Fruit fly (Drosophila melanogaster) whole organism, embryonic: Measurements from ENCODE around the gene CG14625.

Experiments
- Bgb ChIP-seq: fragments of 200-800 bp; sonication (Bioruptor generic); IDR thresholded peaks from 2 replicates; pipeline ENCODE4 v1.3.6; 2022; ENCODE audit warnings: missing biosample characterization, missing genetic modification characterization; ENCODE audit not compliant: partially characterized antibody
- CG1024 ChIP-seq: fragments of 200-800 bp; sonication (Bioruptor generic); IDR thresholded peaks from 2 replicates; pipeline ENCODE4 v1.3.6; 2022; ENCODE audit warnings: missing biosample characterization, missing genetic modification characterization
- CG10321 ChIP-seq: fragments of 200-800 bp; sonication (Bioruptor generic); IDR thresholded peaks from 2 replicates; pipeline ENCODE4 v1.3.6; 2022; ENCODE audit warnings: missing biosample characterization, missing genetic modification characterization
- CG10431 ChIP-seq: fragments of 200-800 bp; sonication (Bioruptor generic); optimal IDR thresholded peaks from 3 replicates; lab custom pipeline; 2018; ENCODE audit warnings: missing biosample characterization, mild to moderate bottlenecking, missing genetic modification characterization
- CG11456 ChIP-seq: fragments of 200-800 bp; sonication (Bioruptor generic); IDR thresholded peaks from 3 replicates; pipeline ENCODE4 v1.3.6; 2022; ENCODE audit warnings: missing biosample characterization, missing genetic modification characterization
- CG11504 ChIP-seq: fragments of 200-800 bp; sonication (Bioruptor generic); optimal IDR thresholded peaks from 3 replicates; lab custom pipeline; 2019; ENCODE audit warnings: missing biosample characterization, mild to moderate bottlenecking, missing genetic modification characterization, moderate library complexity
- CG12071 ChIP-seq: fragments of 200-800 bp; sonication (Bioruptor generic); optimal IDR thresholded peaks from 3 replicates; lab custom pipeline; 2018; ENCODE audit warnings: missing biosample characterization, mild to moderate bottlenecking, missing genetic modification characterization
- CG12744 ChIP-seq: fragments of 200-800 bp; sonication (Bioruptor generic); optimal IDR thresholded peaks from 2 replicates; lab custom pipeline; 2016; ENCODE audit warnings: missing biosample characterization, missing genetic modification characterization
- CG17912 ChIP-seq: fragments of 200-800 bp; sonication (Bioruptor generic); optimal IDR thresholded peaks from 2 replicates; lab custom pipeline; 2018; ENCODE audit warnings: missing biosample characterization, mild to moderate bottlenecking, missing genetic modification characterization
- CG18599 ChIP-seq: fragments of 200-800 bp; sonication (Bioruptor generic); optimal IDR thresholded peaks from 3 replicates; lab custom pipeline; 2017; ENCODE audit warnings: missing biosample characterization, missing genetic modification characterization, mild to moderate bottlenecking, moderate library complexity, missing genetic modification reagents
- CG2678 ChIP-seq: fragments of 200-800 bp; sonication (Bioruptor generic); optimal IDR thresholded peaks from 3 replicates; lab custom pipeline; 2019; ENCODE audit warnings: missing biosample characterization, mild to moderate bottlenecking, missing genetic modification characterization, moderate library complexity
- CG30020 ChIP-seq: fragments of 200-800 bp; optimal IDR thresholded peaks from 2 replicates; lab custom pipeline; 2019; ENCODE audit warnings: missing biosample characterization, mild to moderate bottlenecking, missing genetic modification characterization, moderate library complexity
- CG30403 ChIP-seq: fragments of 200-800 bp; sonication (Bioruptor generic); optimal IDR thresholded peaks from 3 replicates; lab custom pipeline; 2016; ENCODE audit warnings: missing biosample characterization, missing genetic modification characterization
- CG3065 ChIP-seq: fragments of 200-800 bp; sonication (Bioruptor generic); optimal IDR thresholded peaks from 2 replicates; lab custom pipeline; 2016; ENCODE audit warnings: missing biosample characterization, missing genetic modification characterization
- CG31224 ChIP-seq: fragments of 200-800 bp; sonication (Bioruptor generic); IDR thresholded peaks from 2 replicates; pipeline ENCODE4 v1.3.6; 2022; ENCODE audit warnings: missing biosample characterization, missing genetic modification characterization
- CG34376 ChIP-seq: fragments of 200-800 bp; sonication (Bioruptor generic); optimal IDR thresholded peaks from 2 replicates; lab custom pipeline; 2018; ENCODE audit warnings: missing biosample characterization, mild to moderate bottlenecking, missing genetic modification characterization
- CG3995 ChIP-seq: fragments of 200-800 bp; sonication (Bioruptor generic); optimal IDR thresholded peaks from 3 replicates; lab custom pipeline; 2016; ENCODE audit warnings: missing biosample characterization, missing genetic modification characterization
- CG7745 ChIP-seq: fragments of 200-800 bp; sonication (Bioruptor generic); optimal IDR thresholded peaks from 2 replicates; lab custom pipeline; 2018; ENCODE audit warnings: missing biosample characterization, mild to moderate bottlenecking, missing genetic modification characterization, moderate library complexity
- CG7928 ChIP-seq: fragments of 200-800 bp; sonication (Bioruptor generic); optimal IDR thresholded peaks from 2 replicates; lab custom pipeline; 2017; ENCODE audit warnings: missing biosample characterization, mild to moderate bottlenecking, missing genetic modification characterization
- CG8290 ChIP-seq, 3 experiments: fragments of 200-800 bp; sonication (Bioruptor generic); optimal IDR thresholded peaks; 2 replicates each; lab custom pipeline; 2016 to 2019; ENCODE audit warnings: missing biosample characterization in 3 of 3, missing genetic modification characterization in 3 of 3, mild to moderate bottlenecking in 2 of 3, moderate library complexity in 1 of 3
- CG8359 ChIP-seq: fragments of 200-800 bp; sonication (Bioruptor generic); optimal IDR thresholded peaks from 2 replicates; lab custom pipeline; 2017; ENCODE audit warnings: missing biosample characterization, mild to moderate bottlenecking, missing genetic modification characterization, borderline replicate concordance
- CG9215 ChIP-seq: fragments of 200-800 bp; sonication (Bioruptor generic); IDR thresholded peaks from 2 replicates; pipeline ENCODE4 v1.3.6; 2022; ENCODE audit warnings: missing biosample characterization, missing genetic modification characterization
- CG9727 ChIP-seq: fragments of 200-800 bp; sonication (Bioruptor generic); optimal IDR thresholded peaks from 3 replicates; lab custom pipeline; 2017; ENCODE audit warnings: missing biosample characterization, mild to moderate bottlenecking, missing genetic modification characterization
- Deaf1 ChIP-seq: fragments of 200-800 bp; optimal IDR thresholded peaks from 3 replicates; lab custom pipeline; 2019; ENCODE audit warnings: missing biosample characterization, mild to moderate bottlenecking, missing genetic modification characterization, moderate library complexity
- Fer2 ChIP-seq: fragments of 200-800 bp; sonication (Bioruptor generic); optimal IDR thresholded peaks from 2 replicates; lab custom pipeline; 2018; ENCODE audit warnings: missing biosample characterization, mild to moderate bottlenecking, missing genetic modification characterization, moderate library complexity
- Gug ChIP-seq: fragments of 200-800 bp; sonication (Bioruptor generic); IDR thresholded peaks from 4 replicates; pipeline ENCODE4 v1.3.6; 2022; ENCODE audit warnings: missing biosample characterization, missing genetic modification characterization
- HmgZ ChIP-seq: fragments of 200-800 bp; sonication (Bioruptor generic); optimal IDR thresholded peaks from 2 replicates; lab custom pipeline; 2018; ENCODE audit warnings: missing biosample characterization, mild to moderate bottlenecking, missing genetic modification characterization
- Hmx ChIP-seq: fragments of 200-800 bp; sonication (Bioruptor generic); optimal IDR thresholded peaks from 2 replicates; lab custom pipeline; 2016; ENCODE audit warnings: missing biosample characterization, missing genetic modification characterization
- Hr3 ChIP-seq: fragments of 200-800 bp; sonication (Bioruptor generic); optimal IDR thresholded peaks from 3 replicates; lab custom pipeline; 2016; ENCODE audit warnings: missing biosample characterization, missing genetic modification characterization
- Mad ChIP-seq: fragments of 200-800 bp; sonication (Bioruptor generic); optimal IDR thresholded peaks from 2 replicates; lab custom pipeline; 2016; ENCODE audit warnings: missing biosample characterization, missing genetic modification characterization
- Med ChIP-seq: fragments of 200-800 bp; sonication (Bioruptor generic); peaks from one replicate; lab custom pipeline; 2016; ENCODE audit warnings: missing biosample characterization, missing genetic modification characterization, mild to moderate bottlenecking, inconsistent platforms, moderate library complexity
- NFAT ChIP-seq: fragments of 200-800 bp; sonication (Bioruptor generic); IDR thresholded peaks from 2 replicates; pipeline ENCODE4 v1.3.6; 2022; ENCODE audit warnings: missing biosample characterization, missing genetic modification characterization
- Pdp1 ChIP-seq, 2 experiments: fragments of 200-800 bp; sonication (Bioruptor generic); optimal IDR thresholded peaks; 3 replicates each; lab custom pipeline; 2016; ENCODE audit warnings: missing biosample characterization in 2 of 2, missing genetic modification characterization in 2 of 2, mild to moderate bottlenecking in 1 of 2, moderate library complexity in 1 of 2
- chinmo ChIP-seq: fragments of 200-800 bp; sonication (Bioruptor generic); IDR thresholded peaks from 4 replicates; pipeline ENCODE4 v1.3.6; 2022; ENCODE audit warnings: missing biosample characterization, missing genetic modification characterization; ENCODE audit not compliant: partially characterized antibody
- chm ChIP-seq: fragments of 200-800 bp; sonication (Bioruptor generic); IDR thresholded peaks from 2 replicates; pipeline ENCODE4 v1.3.6; 2022; ENCODE audit warnings: missing biosample characterization, missing genetic modification characterization
- croc ChIP-seq: fragments of 200-800 bp; sonication (Bioruptor generic); conservative IDR thresholded peaks from 3 replicates; pipeline ENCODE4 v1.3.6; 2022; ENCODE audit warnings: missing biosample characterization, missing genetic modification characterization
- crol ChIP-seq: fragments of 200-800 bp; sonication (Bioruptor generic); IDR thresholded peaks from 2 replicates; pipeline ENCODE4 v1.3.6; 2022; ENCODE audit warnings: missing biosample characterization, missing genetic modification characterization
- disco-r ChIP-seq: fragments of 200-800 bp; sonication (Bioruptor generic); optimal IDR thresholded peaks from 2 replicates; lab custom pipeline; 2016; ENCODE audit warnings: missing biosample characterization, missing genetic modification characterization
- gcm ChIP-seq: fragments of 200-800 bp; sonication (Bioruptor generic); optimal IDR thresholded peaks from 2 replicates; lab custom pipeline; 2019; ENCODE audit warnings: missing biosample characterization, mild to moderate bottlenecking, missing genetic modification characterization, moderate library complexity
- grn ChIP-seq: fragments of 200-800 bp; sonication (Bioruptor generic); optimal IDR thresholded peaks from 3 replicates; lab custom pipeline; 2017; ENCODE audit warnings: missing biosample characterization, missing genetic modification characterization
- kah ChIP-seq: fragments of 200-800 bp; sonication (Bioruptor generic); optimal IDR thresholded peaks from 2 replicates; lab custom pipeline; 2018; ENCODE audit warnings: missing biosample characterization, mild to moderate bottlenecking, missing genetic modification characterization
- ken ChIP-seq: fragments of 200-800 bp; sonication (Bioruptor generic); IDR thresholded peaks from 3 replicates; pipeline ENCODE4 v1.3.6; 2022; ENCODE audit warnings: missing biosample characterization, missing genetic modification characterization
- lilli ChIP-seq: fragments of 200-800 bp; sonication (Bioruptor generic); optimal IDR thresholded peaks from 3 replicates; lab custom pipeline; 2016; ENCODE audit warnings: missing biosample characterization, missing genetic modification characterization
- mirr ChIP-seq: fragments of 200-800 bp; sonication (Bioruptor generic); optimal IDR thresholded peaks from 3 replicates; lab custom pipeline; 2018; ENCODE audit warnings: missing biosample characterization, mild to moderate bottlenecking, missing genetic modification characterization
- sd ChIP-seq: fragments of 200-800 bp; sonication (Bioruptor generic); optimal IDR thresholded peaks from 3 replicates; lab custom pipeline; 2018; ENCODE audit warnings: missing biosample characterization, mild to moderate bottlenecking, missing genetic modification characterization, moderate library complexity
- sens ChIP-seq: fragments of 200-800 bp; sonication (Bioruptor generic); peaks from one replicate; lab custom pipeline; 2016; ENCODE audit warnings: missing biosample characterization, missing genetic modification characterization
- sens-2 ChIP-seq: fragments of 200-800 bp; sonication (Bioruptor generic); IDR thresholded peaks from 2 replicates; pipeline ENCODE4 v1.3.6; 2022; ENCODE audit warnings: missing biosample characterization, missing genetic modification characterization
- yki ChIP-seq: fragments of >200 bp; optimal IDR thresholded peaks from 3 replicates; lab custom pipeline; 2018
- z ChIP-seq: fragments of 200-800 bp; sonication (Bioruptor generic); IDR thresholded peaks from 3 replicates; pipeline ENCODE4 v1.3.6; 2022; ENCODE audit warnings: missing biosample characterization, missing genetic modification characterization

CG14625 gene

dm6 chrX:1171018-1171417 is 28.3 kb upstream of the CG14625 start (continued):
- no peak for TF ChIP-seq CG7928 (GFP tag; lab: Kevin White, UChicago)
- no peak for TF ChIP-seq croc (GFP tag; lab: Robert Waterston, UW)
- no peak for TF ChIP-seq Hmx (GFP tag; lab: Kevin White, UChicago)
- no peak for TF ChIP-seq NFAT
- no peak for TF ChIP-seq ken (GFP tag; lab: Robert Waterston, UW)

- no peak for TF ChIP-seq Bgb
- no peak for TF ChIP-seq z (GFP tag; lab: Robert Waterston, UW)
- no peak for TF ChIP-seq CG12744 (GFP tag; lab: Kevin White, UChicago)
- no peak for TF ChIP-seq CG10321 (GFP tag; lab: Robert Waterston, UW)
- TF ChIP-seq mirr (GFP tag; lab: Kevin White, UChicago) = peak; percentile 88
- TF ChIP-seq chinmo (GFP tag; lab: Robert Waterston, UW) = 0 out of 4 replicates have a peak, but pooled peaks have one; percentile 30
- TF ChIP-seq CG30403 (GFP tag; lab: Kevin White, UChicago) = no peak
- TF ChIP-seq sens = peak; percentile 1
- TF ChIP-seq CG30020 (tag; lab: Kevin White, UChicago) = no peak
- no peak for TF ChIP-seq Mad (GFP tag; lab: Kevin White, UChicago)
- peak; percentile 1 for TF ChIP-seq CG2678
- TF ChIP-seq CG3995 (GFP tag; lab: Kevin White, UChicago) = no peak
- TF ChIP-seq crol (GFP tag; lab: Robert Waterston, UW) = no peak
- TF ChIP-seq CG8290 (GFP tag; optimal IDR thresholded peaks at IDR 0.05; lab: Kevin White, UChicago) = no peak
- TF ChIP-seq CG8290 (tag; optimal IDR thresholded peaks at IDR 0.05; lab: Kevin White, UChicago) = peak in 1 of 2 experiments; percentile 51
- peak; percentile 71 for TF ChIP-seq sd (tag; lab: Kevin White, UChicago)
- TF ChIP-seq kah = no peak
- TF ChIP-seq CG11504 (tag; lab: Kevin White, UChicago) = no peak
- TF ChIP-seq CG11456 (GFP tag; lab: Robert Waterston, UW) = no peak
- TF ChIP-seq CG7745 (tag; lab: Kevin White, UChicago) = no peak
- no peak for TF ChIP-seq CG8359
- no peak for TF ChIP-seq Fer2 (tag; lab: Kevin White, UChicago)
- TF ChIP-seq CG12071 (GFP tag; lab: Kevin White, UChicago) = no peak
- TF ChIP-seq Hr3 (GFP tag; lab: Kevin White, UChicago) = no peak
- no peak for TF ChIP-seq gcm
- peak; percentile 5 for TF ChIP-seq CG18599 (GFP tag; lab: Kevin White, UChicago)
- peak; percentile 66 for TF ChIP-seq CG34376 (GFP tag; lab: Kevin White, UChicago)
- TF ChIP-seq CG17912 (GFP tag; lab: Kevin White, UChicago) = no peak
- no peak for TF ChIP-seq lilli (GFP tag; lab: Kevin White, UChicago)
- TF ChIP-seq sens-2 = no peak
- peak; percentile 20 for TF ChIP-seq Med
- no peak for TF ChIP-seq yki (lab: Kevin White, UChicago)
- peak; percentile 51 for TF ChIP-seq Deaf1 (tag; lab: Kevin White, UChicago)
- TF ChIP-seq chm (GFP tag; lab: Robert Waterston, UW) = peak; percentile 25; the same call in 1 of the 2 replicates
- TF ChIP-seq CG1024 (GFP tag; lab: Robert Waterston, UW) = no peak
- TF ChIP-seq disco-r (GFP tag; lab: Kevin White, UChicago) = no peak
- peak; percentile 13 for TF ChIP-seq HmgZ
- TF ChIP-seq Pdp1 (GFP tag; optimal IDR thresholded peaks at IDR 0.05; lab: Kevin White, UChicago) = peak in 1 of 2 experiments; percentile 78
- TF ChIP-seq Gug (GFP tag; lab: Robert Waterston, UW) = no peak
- TF ChIP-seq CG9215 (GFP tag; lab: Robert Waterston, UW) = no peak
- TF ChIP-seq grn (GFP tag; lab: Kevin White, UChicago) = peak; percentile 75
- TF ChIP-seq CG31224 (GFP tag; lab: Robert Waterston, UW) = no peak
- no peak for TF ChIP-seq CG10431
- no peak for TF ChIP-seq CG9727 (GFP tag; lab: Kevin White, UChicago)
- TF ChIP-seq CG3065 (GFP tag; lab: Kevin White, UChicago) = no peak
These were observed 26.5 kb upstream of the CG14625 start for dm6 chrX:1172756-1173422.
